Fruit fly (Drosophila melanogaster) whole organism, embryonic: ENCODE results near the gene htk.

Experiments
- Blimp-1 ChIP-seq: fragments of 200-800 bp; sonication (Bioruptor generic); optimal IDR thresholded peaks from 3 replicates; lab custom pipeline; 2018; ENCODE audit warnings: missing biosample characterization, missing genetic modification characterization, mild to moderate bottlenecking, moderate library complexity, missing genetic modification reagents
- C15 ChIP-seq: fragments of 200-800 bp; sonication (Bioruptor generic); IDR thresholded peaks from 3 replicates; pipeline ENCODE4 v1.3.6; 2022; ENCODE audit warnings: missing biosample characterization, missing genetic modification characterization
- CG10565 ChIP-seq: fragments of 200-800 bp; sonication (Bioruptor generic); optimal IDR thresholded peaks from 3 replicates; lab custom pipeline; 2016; ENCODE audit warnings: missing biosample characterization, mild to moderate bottlenecking, missing genetic modification characterization
- CG14050 ChIP-seq: fragments of 200-800 bp; sonication (Bioruptor generic); IDR thresholded peaks from 3 replicates; pipeline ENCODE4 v1.3.6; 2022; ENCODE audit warnings: missing biosample characterization, missing genetic modification characterization
- CG15011 ChIP-seq: fragments of 200-800 bp; sonication (Bioruptor generic); optimal IDR thresholded peaks from 3 replicates; lab custom pipeline; 2018; ENCODE audit warnings: missing biosample characterization, mild to moderate bottlenecking, missing genetic modification characterization
- CG17328 ChIP-seq: fragments of 200-800 bp; sonication (Bioruptor generic); IDR thresholded peaks from 2 replicates; pipeline ENCODE4 v1.3.6; 2022; ENCODE audit warnings: missing biosample characterization, missing genetic modification characterization
- CG17912 ChIP-seq: fragments of 200-800 bp; sonication (Bioruptor generic); optimal IDR thresholded peaks from 2 replicates; lab custom pipeline; 2018; ENCODE audit warnings: missing biosample characterization, mild to moderate bottlenecking, missing genetic modification characterization
- CG31388 ChIP-seq: fragments of 200-800 bp; sonication (Bioruptor generic); optimal IDR thresholded peaks from 2 replicates; lab custom pipeline; 2016; ENCODE audit warnings: missing biosample characterization, missing genetic modification characterization
- CG6254 ChIP-seq: fragments of 200-800 bp; sonication (Bioruptor generic); optimal IDR thresholded peaks from 3 replicates; lab custom pipeline; 2017; ENCODE audit warnings: mild to moderate bottlenecking, missing biosample characterization, missing genetic modification reagents, missing genetic modification characterization
- CG6272 ChIP-seq: fragments of 200-800 bp; sonication (Bioruptor generic); IDR thresholded peaks from 2 replicates; pipeline ENCODE4 v1.3.6; 2022; ENCODE audit warnings: missing biosample characterization, missing genetic modification characterization
- CG6854 ChIP-seq: fragments of 200-800 bp; sonication (Bioruptor generic); optimal IDR thresholded peaks from 3 replicates; lab custom pipeline; 2017; ENCODE audit warnings: missing biosample characterization, mild to moderate bottlenecking, missing genetic modification characterization
- CG7357 ChIP-seq: fragments of 200-800 bp; sonication (Bioruptor generic); IDR thresholded peaks from 3 replicates; pipeline ENCODE4 v1.3.6; 2022; ENCODE audit warnings: missing biosample characterization, missing genetic modification characterization
- CG7928 ChIP-seq: fragments of 200-800 bp; sonication (Bioruptor generic); optimal IDR thresholded peaks from 2 replicates; lab custom pipeline; 2017; ENCODE audit warnings: missing biosample characterization, mild to moderate bottlenecking, missing genetic modification characterization
- CG8924 ChIP-seq: fragments of 200-800 bp; optimal IDR thresholded peaks from 3 replicates; lab custom pipeline; 2019; ENCODE audit warnings: missing biosample characterization, mild to moderate bottlenecking, missing genetic modification characterization, moderate library complexity
- Dbx ChIP-seq: fragments of 200-800 bp; sonication (Bioruptor generic); IDR thresholded peaks from 3 replicates; pipeline ENCODE4 v1.3.6; 2022; ENCODE audit warnings: missing biosample characterization, missing genetic modification characterization
- Drgx ChIP-seq: fragments of 200-800 bp; sonication (Bioruptor generic); IDR thresholded peaks from 2 replicates; pipeline ENCODE4 v1.3.6; 2022; ENCODE audit warnings: missing biosample characterization, missing genetic modification characterization
- Elba2 ChIP-seq: fragments of 200-800 bp; sonication (Bioruptor generic); optimal IDR thresholded peaks from 3 replicates; lab custom pipeline; 2016; ENCODE audit warnings: missing biosample characterization, missing genetic modification characterization
- Ets65A ChIP-seq: fragments of 200-800 bp; sonication (Bioruptor generic); peaks from one replicate; lab custom pipeline; 2016; ENCODE audit warnings: missing biosample characterization, missing genetic modification characterization
- GATAe ChIP-seq: fragments of 200-800 bp; sonication (Bioruptor generic); conservative IDR thresholded peaks from 2 replicates; pipeline ENCODE4 v1.3.6; 2022; ENCODE audit warnings: missing biosample characterization, missing genetic modification characterization
- Gsc ChIP-seq: fragments of 200-800 bp; sonication (Bioruptor generic); IDR thresholded peaks from 2 replicates; pipeline ENCODE4 v1.3.6; 2022; ENCODE audit warnings: missing biosample characterization, missing genetic modification characterization
- Gug ChIP-seq: fragments of 200-800 bp; sonication (Bioruptor generic); IDR thresholded peaks from 4 replicates; pipeline ENCODE4 v1.3.6; 2022; ENCODE audit warnings: missing biosample characterization, missing genetic modification characterization
- HLHmδ ChIP-seq: fragments of 200-800 bp; sonication (Bioruptor generic); optimal IDR thresholded peaks from 2 replicates; lab custom pipeline; 2018; ENCODE audit warnings: missing biosample characterization, mild to moderate bottlenecking, missing genetic modification characterization, moderate library complexity
- Hr3 ChIP-seq: fragments of 200-800 bp; sonication (Bioruptor generic); optimal IDR thresholded peaks from 3 replicates; lab custom pipeline; 2016; ENCODE audit warnings: missing biosample characterization, missing genetic modification characterization
- MESR4 ChIP-seq: fragments of 200-800 bp; sonication (Bioruptor generic); optimal IDR thresholded peaks from 2 replicates; lab custom pipeline; 2018; ENCODE audit warnings: missing biosample characterization, mild to moderate bottlenecking, missing genetic modification characterization, moderate library complexity
- MTF-1 ChIP-seq: fragments of 200-800 bp; sonication (Bioruptor generic); optimal IDR thresholded peaks from 2 replicates; lab custom pipeline; 2018; ENCODE audit warnings: missing biosample characterization, mild to moderate bottlenecking, missing genetic modification characterization, borderline replicate concordance
- Trl ChIP-seq, 3 experiments: fragments of >200 bp in 2 of 3; fragments of 200-800 bp in 1 of 3; sonication (Bioruptor generic) in 1 of 3; optimal IDR thresholded peaks; 2 replicates in 1 of 3; 3 replicates in 2 of 3; lab custom pipeline; 2016 to 2017; ENCODE audit warnings: missing biosample characterization in 1 of 3, missing genetic modification characterization in 1 of 3
- Xrp1 ChIP-seq: fragments of 200-800 bp; sonication (Bioruptor generic); IDR thresholded peaks from 2 replicates; pipeline ENCODE4 v1.3.6; 2022; ENCODE audit warnings: missing biosample characterization, missing genetic modification characterization
- ab ChIP-seq: fragments of 200-800 bp; sonication (Bioruptor generic); optimal IDR thresholded peaks from 2 replicates; lab custom pipeline; 2016; ENCODE audit warnings: missing biosample characterization, missing genetic modification characterization
- ap ChIP-seq: fragments of 200-800 bp; sonication (Bioruptor generic); IDR thresholded peaks from 2 replicates; pipeline ENCODE4 v1.3.6; 2022; ENCODE audit warnings: missing biosample characterization, missing genetic modification characterization
- cg ChIP-seq: fragments of 200-800 bp; sonication (Bioruptor generic); optimal IDR thresholded peaks from 3 replicates; lab custom pipeline; 2019; ENCODE audit warnings: missing biosample characterization, mild to moderate bottlenecking, missing genetic modification characterization, moderate library complexity
- da ChIP-seq: fragments of 200-800 bp; sonication (Bioruptor generic); optimal IDR thresholded peaks from 2 replicates; lab custom pipeline; 2016; ENCODE audit warnings: missing biosample characterization, missing genetic modification characterization
- eve ChIP-seq, 2 experiments: fragments of >200 bp; optimal IDR thresholded peaks; 2 replicates each; lab custom pipeline; 2017; ENCODE audit warnings: missing biosample characterization in 2 of 2, missing genetic modification characterization in 2 of 2
- gcm2 ChIP-seq: fragments of 200-800 bp; sonication (Bioruptor generic); optimal IDR thresholded peaks from 2 replicates; lab custom pipeline; 2016; ENCODE audit warnings: missing biosample characterization, missing genetic modification characterization
- gem ChIP-seq: fragments of 200-800 bp; sonication (Bioruptor generic); optimal IDR thresholded peaks from 2 replicates; lab custom pipeline; 2019; ENCODE audit warnings: missing biosample characterization, mild to moderate bottlenecking, missing genetic modification characterization, moderate library complexity
- insv ChIP-seq, 2 experiments: fragments of 200-800 bp; sonication (Bioruptor generic); optimal IDR thresholded peaks; 3 replicates each; lab custom pipeline; 2016 to 2018; ENCODE audit warnings: missing biosample characterization in 2 of 2, missing genetic modification characterization in 2 of 2
- klu ChIP-seq: fragments of 200-800 bp; sonication (Bioruptor generic); IDR thresholded peaks from 2 replicates; pipeline ENCODE4 v1.3.6; 2022; ENCODE audit warnings: missing biosample characterization, missing genetic modification characterization
- lbe ChIP-seq: fragments of 200-800 bp; sonication (Bioruptor generic); optimal IDR thresholded peaks from 2 replicates; lab custom pipeline; 2016; ENCODE audit warnings: missing biosample characterization, mild to moderate bottlenecking, missing genetic modification characterization
- lmd ChIP-seq: fragments of 200-800 bp; sonication (Bioruptor generic); IDR thresholded peaks from 2 replicates; pipeline ENCODE4 v1.3.6; 2022; ENCODE audit warnings: missing biosample characterization, missing genetic modification characterization
- lov ChIP-seq, 2 experiments: fragments of 200-800 bp in 1 of 2; fragments of >200 bp in 1 of 2; sonication (Bioruptor generic) in 1 of 2; IDR thresholded peaks in 1 of 2; optimal IDR thresholded peaks in 1 of 2; 2 replicates in 1 of 2; 3 replicates in 1 of 2; pipeline versions ENCODE4 v1.3.6 to Lab custom; 2017 to 2022; ENCODE audit warnings: missing biosample characterization in 1 of 2, missing genetic modification characterization in 1 of 2
- luna ChIP-seq: fragments of 200-800 bp; sonication (Bioruptor generic); optimal IDR thresholded peaks from 2 replicates; lab custom pipeline; 2016; ENCODE audit warnings: missing biosample characterization, missing genetic modification characterization
- mirr ChIP-seq: fragments of 200-800 bp; sonication (Bioruptor generic); optimal IDR thresholded peaks from 3 replicates; lab custom pipeline; 2018; ENCODE audit warnings: missing biosample characterization, mild to moderate bottlenecking, missing genetic modification characterization
- nmo ChIP-seq: fragments of 200-800 bp; sonication (Bioruptor generic); optimal IDR thresholded peaks from 2 replicates; lab custom pipeline; 2018; ENCODE audit warnings: missing biosample characterization, mild to moderate bottlenecking, missing genetic modification characterization, moderate library complexity
- run ChIP-seq: fragments of 200-800 bp; sonication (Bioruptor generic); optimal IDR thresholded peaks from 3 replicates; lab custom pipeline; 2018; ENCODE audit warnings: missing biosample characterization, mild to moderate bottlenecking, missing genetic modification characterization
- slbo ChIP-seq: fragments of 200-800 bp; sonication (Bioruptor generic); IDR thresholded peaks from 2 replicates; pipeline ENCODE4 v1.3.6; 2022; ENCODE audit warnings: missing biosample characterization, missing genetic modification characterization
- sqz ChIP-seq: fragments of 200-800 bp; sonication (Bioruptor generic); optimal IDR thresholded peaks from 3 replicates; lab custom pipeline; 2018; ENCODE audit warnings: missing biosample characterization, mild to moderate bottlenecking, missing genetic modification characterization
- sug ChIP-seq: fragments of 200-800 bp; optimal IDR thresholded peaks from 2 replicates; lab custom pipeline; 2019; ENCODE audit warnings: missing biosample characterization, mild to moderate bottlenecking, missing genetic modification characterization, moderate library complexity
- tio ChIP-seq: fragments of 200-800 bp; sonication (Bioruptor generic); optimal IDR thresholded peaks from 2 replicates; lab custom pipeline; 2017; ENCODE audit warnings: missing biosample characterization, missing genetic modification characterization, inconsistent platforms
- ttk ChIP-seq: fragments of 200-800 bp; sonication (Bioruptor generic); IDR thresholded peaks from 2 replicates; pipeline ENCODE4 v2.1.2; 2022; ENCODE audit warnings: missing biosample characterization, missing genetic modification characterization
- twi ChIP-seq: fragments of 200-800 bp; optimal IDR thresholded peaks from 2 replicates; lab custom pipeline; 2019; ENCODE audit warnings: missing biosample characterization, mild to moderate bottlenecking, missing genetic modification characterization, moderate library complexity

The htk gene

dm6 chrX:18848338-18849021 is 5.0 kb downstream of the htk start, which contains the start of gene shop (continued):
- no peak for TF ChIP-seq tio (GFP tag; lab: Kevin White, UChicago)
- TF ChIP-seq sqz (GFP tag; lab: Kevin White, UChicago) = no peak
- TF ChIP-seq Drgx (GFP tag; lab: Robert Waterston, UW) = peak; percentile 66; the same call in 1 of the 2 replicates
- TF ChIP-seq run (tag; lab: Kevin White, UChicago) = peak; percentile 66
- TF ChIP-seq CG7928 = peak; percentile 55
- TF ChIP-seq CG14050 (GFP tag; lab: Robert Waterston, UW) = peak; percentile 60; the same call in 2 of the 3 replicates
- no peak for TF ChIP-seq Elba2
- peak; percentile 91 for TF ChIP-seq CG8924
- TF ChIP-seq Ets65A (GFP tag; lab: Kevin White, UChicago) = peak; percentile 97
- TF ChIP-seq ap = peak; percentile 40; the same call in 1 of the 2 replicates
- 0 out of 2 replicates have a peak, but pooled peaks have one; percentile 42 for TF ChIP-seq CG6272 (GFP tag; lab: Robert Waterston, UW)
- TF ChIP-seq lbe (GFP tag; lab: Kevin White, UChicago) = peak; percentile 64
- no peak for TF ChIP-seq MESR4 (GFP tag; lab: Kevin White, UChicago)
- peak; percentile 83 for TF ChIP-seq CG15011 (GFP tag; lab: Kevin White, UChicago)
- TF ChIP-seq cg (GFP tag; lab: Kevin White, UChicago) = no peak
- TF ChIP-seq HLHmδ = no peak
- TF ChIP-seq sug (tag; lab: Kevin White, UChicago) = peak; percentile 86
- no peak for TF ChIP-seq da (GFP tag; lab: Kevin White, UChicago)
- peak; percentile 31 for TF ChIP-seq ab (GFP tag; lab: Kevin White, UChicago)
- TF ChIP-seq CG10565 (GFP tag; lab: Kevin White, UChicago) = peak; percentile 20
- peak; percentile 93 for TF ChIP-seq gem (tag; lab: Kevin White, UChicago)
- TF ChIP-seq CG7357 (GFP tag; lab: Robert Waterston, UW) = peak; percentile 68; the same call in 2 of the 3 replicates
- peak; percentile 86 for TF ChIP-seq Hr3 (GFP tag; lab: Kevin White, UChicago)
- TF ChIP-seq CG31388 (GFP tag; lab: Kevin White, UChicago) = peak; percentile 54
- TF ChIP-seq CG6254 (GFP tag; lab: Kevin White, UChicago) = peak; percentile 54
- TF ChIP-seq Blimp-1 (GFP tag; lab: Kevin White, UChicago) = peak; percentile 76
- peak; percentile 76 for TF ChIP-seq twi (tag; lab: Kevin White, UChicago)
- TF ChIP-seq ttk (GFP tag; lab: Robert Waterston, UW) = peak; percentile 67
- TF ChIP-seq Dbx (GFP tag; lab: Robert Waterston, UW) = peak; percentile 76
- no peak for TF ChIP-seq lov (optimal IDR thresholded peaks at IDR 0.05; lab: Kevin White, UChicago)
- no peak for TF ChIP-seq lov (GFP tag; IDR thresholded peaks at IDR 0.05; lab: Robert Waterston, UW)
- TF ChIP-seq C15 (GFP tag; lab: Robert Waterston, UW) = no peak
- TF ChIP-seq CG17328 (GFP tag; lab: Robert Waterston, UW) = peak; percentile 62
- peak in 1 of 2 experiments; percentile 51 for TF ChIP-seq insv (GFP tag; optimal IDR thresholded peaks at IDR 0.05; lab: Kevin White, UChicago)
- TF ChIP-seq Trl (optimal IDR thresholded peaks at IDR 0.05; lab: Kevin White, UChicago) = no peak
- peak; percentile 47 for TF ChIP-seq Trl (GFP tag; optimal IDR thresholded peaks at IDR 0.05; lab: Kevin White, UChicago)
- no peak for TF ChIP-seq GATAe
- no peak for TF ChIP-seq eve (GFP tag; optimal IDR thresholded peaks at IDR 0.05; lab: Kevin White, UChicago)
- peak; percentile 76 for TF ChIP-seq Gug
- peak; percentile 60; the same call in 1 of the 2 replicates for TF ChIP-seq klu (GFP tag; lab: Robert Waterston, UW)
- TF ChIP-seq MTF-1 = peak; percentile 6
- TF ChIP-seq slbo (GFP tag; lab: Robert Waterston, UW) = peak; percentile 86
- TF ChIP-seq lmd = peak; percentile 84
- no peak for TF ChIP-seq gcm2 (GFP tag; lab: Kevin White, UChicago)
- TF ChIP-seq luna (GFP tag; lab: Kevin White, UChicago) = no peak
- TF ChIP-seq CG6854 (GFP tag; lab: Kevin White, UChicago) = peak; percentile 58
- TF ChIP-seq Gsc (GFP tag; lab: Robert Waterston, UW) = peak; percentile 36; the same call in 1 of the 2 replicates
- TF ChIP-seq Xrp1 (GFP tag; lab: Robert Waterston, UW) = peak; percentile 73
- TF ChIP-seq nmo (GFP tag; lab: Kevin White, UChicago) = peak; percentile 93
- peak; percentile 59 for TF ChIP-seq mirr (GFP tag; lab: Kevin White, UChicago)
- peak; percentile 72 for TF ChIP-seq CG17912 (GFP tag; lab: Kevin White, UChicago)
